Fruit fly (Drosophila melanogaster) whole organism, embryonic: ENCODE measurements around the gene Tm1.

Experiments used
- Aef1 ChIP-seq: fragments of 200-800 bp; sonication (Bioruptor generic); IDR thresholded peaks from 3 replicates; pipeline ENCODE4 v1.3.6; 2022; ENCODE audit warnings: missing biosample characterization, missing genetic modification characterization
- BtbVII ChIP-seq: fragments of 200-800 bp; sonication (Bioruptor generic); optimal IDR thresholded peaks from 3 replicates; lab custom pipeline; 2017; ENCODE audit warnings: missing biosample characterization, mild to moderate bottlenecking, missing genetic modification characterization
- CG1024 ChIP-seq: fragments of 200-800 bp; sonication (Bioruptor generic); IDR thresholded peaks from 2 replicates; pipeline ENCODE4 v1.3.6; 2022; ENCODE audit warnings: missing biosample characterization, missing genetic modification characterization
- CG10543 ChIP-seq: fragments of 200-800 bp; sonication (Bioruptor generic); optimal IDR thresholded peaks from 3 replicates; lab custom pipeline; 2017; ENCODE audit warnings: missing biosample characterization, mild to moderate bottlenecking, missing genetic modification characterization, moderate library complexity
- CG11085 ChIP-seq: fragments of 200-800 bp; sonication (Bioruptor generic); IDR thresholded peaks from 2 replicates; pipeline ENCODE4 v1.3.6; 2022; ENCODE audit warnings: missing biosample characterization, missing genetic modification characterization
- CG11560 ChIP-seq: fragments of 200-800 bp; sonication (Bioruptor generic); IDR thresholded peaks from 3 replicates; pipeline ENCODE4 v1.3.6; 2022; ENCODE audit warnings: missing biosample characterization, missing genetic modification characterization
- CG12219 ChIP-seq: fragments of 200-800 bp; sonication (Bioruptor generic); optimal IDR thresholded peaks from 3 replicates; lab custom pipeline; 2018; ENCODE audit warnings: missing biosample characterization, mild to moderate bottlenecking, missing genetic modification characterization
- CG12659 ChIP-seq: fragments of 200-800 bp; sonication (Bioruptor generic); optimal IDR thresholded peaks from 3 replicates; lab custom pipeline; 2017; ENCODE audit warnings: mild to moderate bottlenecking, missing biosample characterization, missing genetic modification reagents, missing genetic modification characterization
- CG12744 ChIP-seq: fragments of 200-800 bp; sonication (Bioruptor generic); optimal IDR thresholded peaks from 2 replicates; lab custom pipeline; 2016; ENCODE audit warnings: missing biosample characterization, missing genetic modification characterization
- CG13123 ChIP-seq: fragments of 200-800 bp; sonication (Bioruptor generic); optimal IDR thresholded peaks from 2 replicates; lab custom pipeline; 2016; ENCODE audit warnings: missing biosample characterization, missing genetic modification characterization
- CG14710 ChIP-seq: fragments of 200-800 bp; sonication (Bioruptor generic); optimal IDR thresholded peaks from 3 replicates; lab custom pipeline; 2019; ENCODE audit warnings: missing biosample characterization, mild to moderate bottlenecking, missing genetic modification characterization, moderate library complexity
- CG14965 ChIP-seq: fragments of 200-800 bp; sonication (Bioruptor generic); optimal IDR thresholded peaks from 2 replicates; lab custom pipeline; 2016; ENCODE audit warnings: missing biosample characterization, missing genetic modification characterization, borderline replicate concordance
- CG1529 ChIP-seq: fragments of 200-800 bp; sonication (Bioruptor generic); optimal IDR thresholded peaks from 3 replicates; lab custom pipeline; 2018; ENCODE audit warnings: missing biosample characterization, missing genetic modification characterization
- CG17802 ChIP-seq: fragments of 200-800 bp; sonication (Bioruptor generic); optimal IDR thresholded peaks from 2 replicates; lab custom pipeline; 2018; ENCODE audit warnings: missing biosample characterization, mild to moderate bottlenecking, missing genetic modification characterization, moderate library complexity
- CG2202 ChIP-seq: fragments of 200-800 bp; sonication (Bioruptor generic); optimal IDR thresholded peaks from 2 replicates; lab custom pipeline; 2018; ENCODE audit warnings: missing biosample characterization, mild to moderate bottlenecking, missing genetic modification characterization
- CG30403 ChIP-seq: fragments of 200-800 bp; sonication (Bioruptor generic); optimal IDR thresholded peaks from 3 replicates; lab custom pipeline; 2016; ENCODE audit warnings: missing biosample characterization, missing genetic modification characterization
- CG3281 ChIP-seq: fragments of 200-800 bp; sonication (Bioruptor generic); optimal IDR thresholded peaks from 3 replicates; lab custom pipeline; 2017; ENCODE audit warnings: missing biosample characterization, mild to moderate bottlenecking, missing genetic modification characterization
- CG3995 ChIP-seq: fragments of 200-800 bp; sonication (Bioruptor generic); optimal IDR thresholded peaks from 3 replicates; lab custom pipeline; 2016; ENCODE audit warnings: missing biosample characterization, missing genetic modification characterization
- CG5953 ChIP-seq: fragments of 200-800 bp; sonication (Bioruptor generic); IDR thresholded peaks from 2 replicates; pipeline ENCODE4 v1.3.6; 2022; ENCODE audit warnings: missing biosample characterization, missing genetic modification characterization
- CG6272 ChIP-seq: fragments of 200-800 bp; sonication (Bioruptor generic); IDR thresholded peaks from 2 replicates; pipeline ENCODE4 v1.3.6; 2022; ENCODE audit warnings: missing biosample characterization, missing genetic modification characterization
- CG7963 ChIP-seq: fragments of 200-800 bp; sonication (Bioruptor generic); IDR thresholded peaks from 3 replicates; pipeline ENCODE4 v1.3.6; 2022; ENCODE audit warnings: missing biosample characterization, missing genetic modification characterization; ENCODE audit not compliant: partially characterized antibody
- CG9215 ChIP-seq: fragments of 200-800 bp; sonication (Bioruptor generic); IDR thresholded peaks from 2 replicates; pipeline ENCODE4 v1.3.6; 2022; ENCODE audit warnings: missing biosample characterization, missing genetic modification characterization
- CG9876 ChIP-seq: fragments of 200-800 bp; sonication (Bioruptor generic); optimal IDR thresholded peaks from 2 replicates; lab custom pipeline; 2016; ENCODE audit warnings: missing biosample characterization, missing genetic modification characterization
- Deaf1 ChIP-seq: fragments of 200-800 bp; optimal IDR thresholded peaks from 3 replicates; lab custom pipeline; 2019; ENCODE audit warnings: missing biosample characterization, mild to moderate bottlenecking, missing genetic modification characterization, moderate library complexity
- Ets65A ChIP-seq: fragments of 200-800 bp; sonication (Bioruptor generic); peaks from one replicate; lab custom pipeline; 2016; ENCODE audit warnings: missing biosample characterization, missing genetic modification characterization
- HHEX ChIP-seq: fragments of 200-800 bp; sonication (Bioruptor generic); optimal IDR thresholded peaks from 3 replicates; lab custom pipeline; 2017; ENCODE audit warnings: missing biosample characterization, mild to moderate bottlenecking, missing genetic modification characterization, missing genetic modification reagents
- Hr39 ChIP-seq: fragments of >200 bp; optimal IDR thresholded peaks from 2 replicates; lab custom pipeline; 2017
- MTF-1 ChIP-seq: fragments of 200-800 bp; sonication (Bioruptor generic); optimal IDR thresholded peaks from 2 replicates; lab custom pipeline; 2018; ENCODE audit warnings: missing biosample characterization, mild to moderate bottlenecking, missing genetic modification characterization, borderline replicate concordance
- Mrtf ChIP-seq: fragments of 200-800 bp; sonication (Bioruptor generic); IDR thresholded peaks from 3 replicates; pipeline ENCODE4 v1.3.6; 2022; ENCODE audit warnings: missing biosample characterization, missing genetic modification characterization
- Nf-YB ChIP-seq: fragments of 200-800 bp; sonication (Bioruptor generic); optimal IDR thresholded peaks from 3 replicates; lab custom pipeline; 2019; ENCODE audit warnings: missing biosample characterization, mild to moderate bottlenecking, missing genetic modification characterization, moderate library complexity
- Oaz ChIP-seq: fragments of 200-800 bp; sonication (Bioruptor generic); IDR thresholded peaks from 2 replicates; pipeline ENCODE4 v1.3.6; 2022; ENCODE audit warnings: missing biosample characterization, missing genetic modification characterization
- Ptx1 ChIP-seq: fragments of 200-800 bp; sonication (Bioruptor generic); IDR thresholded peaks from 2 replicates; pipeline ENCODE4 v1.3.6; 2022; ENCODE audit warnings: missing biosample characterization, missing genetic modification characterization
- ab ChIP-seq: fragments of 200-800 bp; sonication (Bioruptor generic); optimal IDR thresholded peaks from 2 replicates; lab custom pipeline; 2016; ENCODE audit warnings: missing biosample characterization, missing genetic modification characterization
- ash1 ChIP-seq: fragments of 200-800 bp; sonication (Bioruptor generic); optimal IDR thresholded peaks from 2 replicates; lab custom pipeline; 2018; ENCODE audit warnings: missing biosample characterization, mild to moderate bottlenecking, missing genetic modification characterization
- chif ChIP-seq, 2 experiments: fragments of 200-800 bp; sonication (Bioruptor generic); optimal IDR thresholded peaks; 3 replicates each; lab custom pipeline; 2016; ENCODE audit warnings: missing biosample characterization in 2 of 2, missing genetic modification characterization in 2 of 2
- dmrt99B ChIP-seq: fragments of 200-800 bp; sonication (Bioruptor generic); optimal IDR thresholded peaks from 2 replicates; lab custom pipeline; 2018; ENCODE audit warnings: missing biosample characterization, mild to moderate bottlenecking, missing genetic modification characterization, moderate library complexity
- dpn ChIP-seq, 2 experiments: fragments of 200-800 bp; sonication (Bioruptor generic); optimal IDR thresholded peaks; 3 replicates each; lab custom pipeline; 2016; ENCODE audit warnings: missing biosample characterization in 2 of 2, missing genetic modification characterization in 2 of 2
- dysf ChIP-seq: fragments of 200-800 bp; sonication (Bioruptor generic); IDR thresholded peaks from 3 replicates; pipeline ENCODE4 v1.3.6; 2022; ENCODE audit warnings: missing biosample characterization, missing genetic modification characterization
- eve ChIP-seq, 2 experiments: fragments of >200 bp; optimal IDR thresholded peaks; 2 replicates each; lab custom pipeline; 2017; ENCODE audit warnings: missing biosample characterization in 2 of 2, missing genetic modification characterization in 2 of 2
- exex ChIP-seq: fragments of 200-800 bp; sonication (Bioruptor generic); optimal IDR thresholded peaks from 4 replicates; lab custom pipeline; 2018; ENCODE audit warnings: missing biosample characterization, mild to moderate bottlenecking, missing genetic modification characterization, moderate library complexity
- gce ChIP-seq: fragments of 200-800 bp; sonication (Bioruptor generic); IDR thresholded peaks from 3 replicates; pipeline ENCODE4 v1.3.6; 2022; ENCODE audit warnings: missing biosample characterization, missing genetic modification characterization
- kni ChIP-seq: fragments of 200-800 bp; sonication (Bioruptor generic); optimal IDR thresholded peaks from 3 replicates; lab custom pipeline; 2017; ENCODE audit warnings: mild to moderate bottlenecking, missing biosample characterization, missing genetic modification reagents, missing genetic modification characterization
- nerfin-2 ChIP-seq: fragments of 200-800 bp; sonication (Bioruptor generic); IDR thresholded peaks from 2 replicates; pipeline ENCODE4 v1.3.6; 2022; ENCODE audit warnings: missing biosample characterization, missing genetic modification characterization; ENCODE audit not compliant: partially characterized antibody
- pum ChIP-seq: fragments of 200-800 bp; sonication (Bioruptor generic); optimal IDR thresholded peaks from 2 replicates; lab custom pipeline; 2016; ENCODE audit warnings: missing biosample characterization, missing genetic modification characterization
- ro ChIP-seq: fragments of 200-800 bp; sonication (Bioruptor generic); IDR thresholded peaks from 2 replicates; pipeline ENCODE4 v1.3.6; 2022; ENCODE audit warnings: missing biosample characterization, missing genetic modification characterization
- scrt ChIP-seq: fragments of 200-800 bp; sonication (Bioruptor generic); optimal IDR thresholded peaks from 2 replicates; lab custom pipeline; 2018; ENCODE audit warnings: missing biosample characterization, mild to moderate bottlenecking, missing genetic modification characterization, moderate library complexity
- sd ChIP-seq: fragments of 200-800 bp; sonication (Bioruptor generic); optimal IDR thresholded peaks from 3 replicates; lab custom pipeline; 2018; ENCODE audit warnings: missing biosample characterization, mild to moderate bottlenecking, missing genetic modification characterization, moderate library complexity
- sqz ChIP-seq: fragments of 200-800 bp; sonication (Bioruptor generic); optimal IDR thresholded peaks from 3 replicates; lab custom pipeline; 2018; ENCODE audit warnings: missing biosample characterization, mild to moderate bottlenecking, missing genetic modification characterization
- z ChIP-seq: fragments of 200-800 bp; sonication (Bioruptor generic); IDR thresholded peaks from 3 replicates; pipeline ENCODE4 v1.3.6; 2022; ENCODE audit warnings: missing biosample characterization, missing genetic modification characterization

Tm1 gene

DNA sequence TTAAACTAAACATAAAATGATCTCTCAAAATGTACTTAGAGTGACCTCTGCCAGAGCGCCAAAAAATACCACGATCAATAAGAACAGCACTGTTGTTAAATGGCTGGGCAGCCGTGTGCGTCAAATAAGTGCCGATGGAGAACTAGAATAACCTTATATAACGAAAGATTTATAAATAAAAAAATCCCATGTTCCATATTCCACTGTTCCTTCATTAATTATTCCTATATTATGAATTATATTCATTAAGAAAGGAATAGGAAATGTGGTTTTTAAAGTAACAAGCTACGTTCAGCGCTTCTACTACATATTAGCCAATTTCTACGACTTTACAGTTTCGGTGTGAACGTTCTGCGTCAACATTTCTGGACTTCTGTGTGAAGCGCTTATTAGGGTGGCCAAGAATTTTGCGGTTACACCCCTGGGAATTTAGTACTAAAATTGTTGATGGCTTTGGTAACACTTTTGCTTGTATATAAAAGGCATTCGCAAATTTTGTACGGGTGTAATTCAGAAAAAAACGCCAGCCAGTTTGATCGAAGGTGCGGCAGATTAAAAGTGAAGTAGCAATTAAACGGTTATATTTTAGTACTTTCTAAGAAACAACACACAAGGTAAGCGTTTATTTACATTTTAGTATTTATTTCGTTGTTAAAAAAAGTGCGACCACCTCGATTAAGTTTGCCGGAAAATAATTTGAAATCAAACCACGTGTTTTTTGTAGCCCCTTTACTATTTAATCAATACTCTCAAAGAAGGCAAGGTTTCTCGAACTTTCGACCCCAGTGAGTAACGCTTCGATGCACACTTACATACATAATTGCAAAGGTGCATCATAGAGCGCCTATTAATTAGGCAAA is 35.6 kb upstream of the Tm1 start, which contains the start of the genes tefu and Hsc70-4 (continued):
- TF ChIP-seq CG14965 (no peak), kni (GFP tag; lab: Kevin White, UChicago) (peak; percentile 54), MTF-1 (GFP tag; lab: Kevin White, UChicago) (peak; percentile 36), gce (peak; percentile 50; the same call in 1 of the 3 replicates), exex (tag; lab: Kevin White, UChicago) (peak; percentile 30), CG13123 (peak; percentile 63), CG3995 (GFP tag; lab: Kevin White, UChicago) (peak; percentile 6), scrt (GFP tag; lab: Kevin White, UChicago) (peak; percentile 30), CG30403 (GFP tag; lab: Kevin White, UChicago) (peak; percentile 88), CG11085 (GFP tag; lab: Robert Waterston, UW) (peak; percentile 78), dpn (GFP tag; optimal IDR thresholded peaks at IDR 0.05; lab: Kevin White, UChicago) (peak; percentile 79 to 83), eve (GFP tag; optimal IDR thresholded peaks at IDR 0.05; lab: Kevin White, UChicago) (no peak), CG6272 (GFP tag; lab: Robert Waterston, UW) (peak; percentile 72; the same call in 1 of the 2 replicates), CG9215 (peak; percentile 81), CG11560 (tag; lab: Robert Waterston, UW) (peak; percentile 27; the same call in 1 of the 3 replicates), CG1529 (GFP tag; lab: Kevin White, UChicago) (no peak), ab (GFP tag; lab: Kevin White, UChicago) (peak; percentile 77), CG10543 (GFP tag; lab: Kevin White, UChicago) (peak; percentile 81), CG2202 (tag; lab: Kevin White, UChicago) (peak; percentile 40), CG1024 (peak; percentile 83), z (GFP tag; lab: Robert Waterston, UW) (no peak; the same call in 2 of the 3 replicates), CG5953 (GFP tag; lab: Robert Waterston, UW) (0 out of 2 replicates have a peak, but pooled peaks have one; percentile 34), Nf-YB (GFP tag; lab: Kevin White, UChicago) (no peak), BtbVII (GFP tag; lab: Kevin White, UChicago) (peak; percentile 11), sd (tag; lab: Kevin White, UChicago) (no peak), nerfin-2 (no peak), ash1 (GFP tag; lab: Kevin White, UChicago) (no peak), dmrt99B (peak; percentile 33), dysf (GFP tag; lab: Robert Waterston, UW) (peak; percentile 85), CG12659 (GFP tag; lab: Kevin White, UChicago) (peak; percentile 80), CG9876 (GFP tag; lab: Kevin White, UChicago) (peak; percentile 64), CG12744 (GFP tag; lab: Kevin White, UChicago) (peak; percentile 13), CG12219 (peak; percentile 8), CG3281 (GFP tag; lab: Kevin White, UChicago) (peak; percentile 44), Mrtf (GFP tag; lab: Robert Waterston, UW) (peak; percentile 83), CG17802 (tag; lab: Kevin White, UChicago) (peak; percentile 97), chif (GFP tag; optimal IDR thresholded peaks at IDR 0.05; lab: Kevin White, UChicago) (peak in 1 of 2 experiments; percentile 83), Oaz (GFP tag; lab: Robert Waterston, UW) (peak; percentile 60; the same call in 1 of the 2 replicates), Ptx1 (peak; percentile 84), sqz (GFP tag; lab: Kevin White, UChicago) (peak; percentile 95), Ets65A (GFP tag; lab: Kevin White, UChicago) (peak; percentile 98), CG7963 (GFP tag; lab: Robert Waterston, UW) (0 out of 3 replicates have a peak, but pooled peaks have one; percentile 6), ro (GFP tag; lab: Robert Waterston, UW) (peak; percentile 66; the same call in 1 of the 2 replicates), pum (GFP tag; lab: Kevin White, UChicago) (peak; percentile 69), Hr39 (no peak), CG14710 (peak; percentile 92), Aef1 (peak; percentile 86), Deaf1 (tag; lab: Kevin White, UChicago) (no peak), HHEX (GFP tag; lab: Kevin White, UChicago) (peak; percentile 52)
